Worm (Caenorhabditis elegans): ENCODE results near the gene aco-1.
A peak's percentile ranks its signal among the peaks of the same experiment; 100 is the strongest.

Gene aco-1

ce11 chrX:11339375-11339924 lies at the start of gene aco-1:
Gene aco-1 (plus strand): TSS chrX:11339874.
- TF ChIP-seq nhr-12 (tag; optimal IDR thresholded peaks at IDR 0.05) (peak; percentile 15), ces-1 (GFP tag; optimal IDR thresholded peaks at IDR 0.05) (no peak), elt-1 (tag; optimal IDR thresholded peaks at IDR 0.05; ENCODE audit: borderline replicate concordance, insufficient read depth) (peak; percentile 71), ceh-43 (GFP tag; optimal IDR thresholded peaks at IDR 0.05) (no peak), mep-1 (tag; optimal IDR thresholded peaks at IDR 0.05) (peak; percentile 21), ham-2 (GFP tag; optimal IDR thresholded peaks at IDR 0.05) (peak; percentile 23), sptf-1 (tag; optimal IDR thresholded peaks at IDR 0.05) (peak; percentile 27), M03D4.4 (tag; optimal IDR thresholded peaks at IDR 0.05) (peak; percentile 27), nhr-2 (tag; optimal IDR thresholded peaks at IDR 0.05) (peak; percentile 52), lin-32 (GFP tag; optimal IDR thresholded peaks at IDR 0.05) (no peak), lin-13 (tag; optimal IDR thresholded peaks at IDR 0.05) (peak; percentile 24), mls-2 (tag; optimal IDR thresholded peaks at IDR 0.05) (peak; percentile 15)

- TF ChIP-seq M03D4.4 (tag; optimal IDR thresholded peaks at IDR 0.05) (no peak), zip-8 (tag; optimal IDR thresholded peaks at IDR 0.05) (no peak), ces-1 (GFP tag; optimal IDR thresholded peaks at IDR 0.05) (no peak), ceh-83 (GFP tag; optimal IDR thresholded peaks at IDR 0.05) (no peak), mab-5 (tag; optimal IDR thresholded peaks at IDR 0.05) (no peak), nhr-2 (tag; optimal IDR thresholded peaks at IDR 0.05) (no peak)
These were observed 49.7 kb upstream of the aco-1 start for ce11 chrX:11289925-11290324.

DNA sequence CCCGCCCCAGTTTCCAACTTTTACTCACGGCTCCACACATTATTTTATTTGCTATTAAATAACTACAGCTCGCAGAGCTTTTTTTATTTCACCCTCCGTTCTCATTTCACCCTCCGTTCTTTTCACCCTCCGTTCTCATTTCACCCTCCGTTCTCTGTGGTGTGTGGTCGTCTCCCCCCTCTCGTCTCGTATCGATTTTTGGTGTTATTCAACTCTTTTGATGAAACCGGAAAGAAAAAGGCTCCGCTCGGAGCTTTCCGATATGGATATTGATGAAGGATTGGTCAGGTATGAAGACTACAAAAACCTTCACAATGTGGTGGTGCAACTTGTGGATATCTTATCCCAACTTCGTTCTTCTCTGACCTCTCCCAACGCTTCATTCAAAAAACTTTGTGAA lies 49.1 kb upstream of the aco-1 start:
- no peak for TF ChIP-seq pha-4 (tag; optimal IDR thresholded peaks at IDR 0.05)
- TF ChIP-seq ceh-83 (GFP tag; optimal IDR thresholded peaks at IDR 0.05) = no peak
- TF ChIP-seq nhr-76 (tag; optimal IDR thresholded peaks at IDR 0.05) = no peak
- TF ChIP-seq ztf-11 (tag; optimal IDR thresholded peaks at IDR 0.05) = no peak
- no peak for TF ChIP-seq lin-13 (tag; optimal IDR thresholded peaks at IDR 0.05)
- TF ChIP-seq unc-39 (tag; optimal IDR thresholded peaks at IDR 0.05) = no peak
- no peak for TF ChIP-seq M03D4.4 (tag; optimal IDR thresholded peaks at IDR 0.05)
- no peak for TF ChIP-seq zip-8 (tag; optimal IDR thresholded peaks at IDR 0.05)
- TF ChIP-seq ceh-43 (GFP tag; optimal IDR thresholded peaks at IDR 0.05) = no peak
- TF ChIP-seq flh-1 (GFP tag; optimal IDR thresholded peaks at IDR 0.05) = no peak
- TF ChIP-seq tbx-8 (GFP tag; optimal IDR thresholded peaks at IDR 0.05) = no peak
- TF ChIP-seq drap-1 (GFP tag; optimal IDR thresholded peaks at IDR 0.05) = no peak
- no peak for TF ChIP-seq ces-1 (GFP tag; optimal IDR thresholded peaks at IDR 0.05)
- TF ChIP-seq unc-120 (tag; optimal IDR thresholded peaks at IDR 0.05; ENCODE audit: poor library complexity, severe bottlenecking) = no peak
- no peak for TF ChIP-seq snpc-4 (tag; optimal IDR thresholded peaks at IDR 0.05)
- TF ChIP-seq bed-3 (GFP tag; optimal IDR thresholded peaks at IDR 0.05) = no peak

ce11 chrX:11296683-11297365 lies 42.9 kb upstream of the aco-1 start, which contains the start of gene inx-2:
Gene inx-2 (minus strand): TSS chrX:11296733.
- TF ChIP-seq sptf-1 (tag; optimal IDR thresholded peaks at IDR 0.05) = no peak
- TF ChIP-seq ztf-11 (tag; optimal IDR thresholded peaks at IDR 0.05) = peak; percentile 10
- TF ChIP-seq nhr-2 (tag; optimal IDR thresholded peaks at IDR 0.05) = peak; percentile 78
- peak; percentile 48 for TF ChIP-seq ceh-39 (tag; optimal IDR thresholded peaks at IDR 0.05)
- peak; percentile 39 for TF ChIP-seq mls-2 (tag; optimal IDR thresholded peaks at IDR 0.05)
- TF ChIP-seq blmp-1 (tag; optimal IDR thresholded peaks at IDR 0.05) = no peak
- TF ChIP-seq cnd-1 (tag; optimal IDR thresholded peaks at IDR 0.05) = peak; percentile 26
- TF ChIP-seq zip-8 (tag; optimal IDR thresholded peaks at IDR 0.05) = no peak
- no peak for TF ChIP-seq lin-13 (tag; optimal IDR thresholded peaks at IDR 0.05)
- peak; percentile 12 for TF ChIP-seq mep-1 (tag; optimal IDR thresholded peaks at IDR 0.05)

DNA sequence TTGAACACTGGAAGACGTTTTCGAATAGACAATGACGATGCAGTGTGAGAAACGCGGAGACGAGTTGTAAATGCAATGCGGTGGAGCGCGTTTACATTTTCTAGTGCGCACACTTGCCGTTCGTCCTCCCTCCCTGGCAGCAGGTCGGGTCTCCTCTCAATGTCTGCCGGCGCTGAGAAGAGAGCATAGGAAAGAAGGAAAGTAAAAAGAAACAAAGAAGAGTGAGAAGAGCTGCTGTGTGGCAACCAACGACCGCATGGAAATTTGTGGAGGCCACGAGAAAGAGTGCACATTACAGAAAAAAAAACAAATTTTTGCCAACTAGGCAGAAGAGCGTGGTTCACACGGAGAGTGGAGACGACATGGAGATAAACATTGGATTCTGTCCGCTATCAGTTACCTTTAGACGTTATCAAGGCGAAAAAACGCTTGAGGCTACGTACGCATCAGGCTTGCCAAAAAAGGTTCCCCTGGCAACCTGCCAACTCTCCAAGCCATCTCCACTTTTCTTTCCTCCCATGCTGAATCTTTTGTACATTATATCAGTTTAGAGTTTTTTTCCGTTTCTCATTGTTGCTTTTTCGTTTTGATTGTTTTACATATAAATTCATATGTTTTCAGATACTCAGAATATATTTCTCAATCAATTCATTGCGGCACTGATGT lies 39.9 kb upstream of the aco-1 start, which contains the start of the genes snrp-40.1 and F08G12.3:
TSS of gene snrp-40.1 (minus strand) at position 143 of the 666 bp plus-strand sequence.
TSS of gene F08G12.3 (plus strand) at position 616 of the 666 bp plus-strand sequence.
- TF ChIP-seq lin-13 (tag; optimal IDR thresholded peaks at IDR 0.05) (no peak), ham-2 (GFP tag; optimal IDR thresholded peaks at IDR 0.05) (no peak), elt-3 (tag; optimal IDR thresholded peaks at IDR 0.05) (no peak), mls-2 (tag; optimal IDR thresholded peaks at IDR 0.05) (peak; percentile 48), M03D4.4 (tag; optimal IDR thresholded peaks at IDR 0.05) (peak; percentile 72), nhr-28 (tag; optimal IDR thresholded peaks at IDR 0.05) (no peak), pha-4 (tag; optimal IDR thresholded peaks at IDR 0.05) (peak; percentile 52), unc-120 (tag; optimal IDR thresholded peaks at IDR 0.05; ENCODE audit: poor library complexity, severe bottlenecking) (peak; percentile 15), sptf-1 (tag; optimal IDR thresholded peaks at IDR 0.05) (peak; percentile 66), nhr-2 (tag; optimal IDR thresholded peaks at IDR 0.05) (no peak), flh-1 (GFP tag; optimal IDR thresholded peaks at IDR 0.05) (no peak), sem-2 (GFP tag; optimal IDR thresholded peaks at IDR 0.05) (no peak), cnd-1 (tag; optimal IDR thresholded peaks at IDR 0.05) (peak; percentile 29), hlh-1 (tag; optimal IDR thresholded peaks at IDR 0.05) (peak; percentile 73), ceh-39 (tag; optimal IDR thresholded peaks at IDR 0.05) (no peak), ceh-43 (GFP tag; optimal IDR thresholded peaks at IDR 0.05) (no peak), mep-1 (tag; optimal IDR thresholded peaks at IDR 0.05) (peak; percentile 35), lsy-2 (tag; optimal IDR thresholded peaks at IDR 0.05) (peak; percentile 48), elt-1 (tag; optimal IDR thresholded peaks at IDR 0.05; ENCODE audit: borderline replicate concordance, insufficient read depth) (no peak), drap-1 (GFP tag; optimal IDR thresholded peaks at IDR 0.05) (peak; percentile 56), mab-5 (tag; optimal IDR thresholded peaks at IDR 0.05) (no peak), nhr-237 (tag; optimal IDR thresholded peaks at IDR 0.05) (no peak), ces-1 (GFP tag; optimal IDR thresholded peaks at IDR 0.05) (peak; percentile 46), bed-3 (GFP tag; optimal IDR thresholded peaks at IDR 0.05) (no peak), nhr-12 (tag; optimal IDR thresholded peaks at IDR 0.05) (no peak), zip-8 (tag; optimal IDR thresholded peaks at IDR 0.05) (no peak), unc-62 (GFP tag; optimal IDR thresholded peaks at IDR 0.05) (peak; percentile 13), ceh-83 (GFP tag; optimal IDR thresholded peaks at IDR 0.05) (no peak)
